Fruit fly (Drosophila melanogaster): Measurements from ENCODE around the gene CG6059.

The CG6059 gene

DNA sequence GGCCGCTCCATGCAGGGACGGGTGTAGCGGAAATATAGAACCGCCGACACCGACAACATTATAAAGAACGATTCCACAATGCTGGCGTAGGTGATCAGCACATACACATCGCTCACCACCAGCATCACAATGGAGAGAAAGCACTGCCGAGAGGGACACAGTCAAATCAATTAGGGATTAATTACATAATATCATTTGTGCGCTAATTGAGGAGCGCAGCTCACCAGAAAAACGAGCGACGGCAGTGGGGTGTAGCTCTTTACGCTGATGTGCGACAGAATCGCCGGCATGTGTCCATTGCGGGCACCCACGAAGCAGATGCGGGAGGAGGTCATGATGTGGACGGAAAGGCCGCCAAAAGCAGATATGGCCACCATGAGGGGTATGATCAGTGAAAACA lies 15.0 kb downstream of the CG6059 start:
- peak in 1 of 2 experiments; percentile 51 for TF ChIP-seq Pdp1 (GFP tag; optimal IDR thresholded peaks at IDR 0.05)
- TF ChIP-seq CG16779 (GFP tag; IDR thresholded peaks at IDR 0.05) = no peak
- TF ChIP-seq CG8388 (GFP tag; optimal IDR thresholded peaks at IDR 0.05) = no peak
- no peak for TF ChIP-seq abd-A (tag; optimal IDR thresholded peaks at IDR 0.05)
- TF ChIP-seq pnt (GFP tag; optimal IDR thresholded peaks at IDR 0.05) = no peak
- no peak for TF ChIP-seq Sry-β (GFP tag; optimal IDR thresholded peaks at IDR 0.05)
- no peak for TF ChIP-seq CG8290 (GFP tag; optimal IDR thresholded peaks at IDR 0.05)
- no peak for TF ChIP-seq CG8290 (tag; optimal IDR thresholded peaks at IDR 0.05)
- no peak for TF ChIP-seq Meics (GFP tag; optimal IDR thresholded peaks at IDR 0.05)
- TF ChIP-seq Taf1 (GFP tag; IDR thresholded peaks at IDR 0.05) = no peak
- no peak for TF ChIP-seq Antp (GFP tag; optimal IDR thresholded peaks at IDR 0.05)
- TF ChIP-seq Dll (GFP tag; IDR thresholded peaks at IDR 0.05; ENCODE audit: partially characterized antibody) = no peak
- TF ChIP-seq gro (GFP tag; optimal IDR thresholded peaks at IDR 0.05) = no peak
- TF ChIP-seq CG8089 (GFP tag; optimal IDR thresholded peaks at IDR 0.05) = no peak
- no peak for TF ChIP-seq CG8359 (GFP tag; optimal IDR thresholded peaks at IDR 0.05; ENCODE audit: borderline replicate concordance)
- TF ChIP-seq gcm (GFP tag; optimal IDR thresholded peaks at IDR 0.05) = peak; percentile 74

DNA sequence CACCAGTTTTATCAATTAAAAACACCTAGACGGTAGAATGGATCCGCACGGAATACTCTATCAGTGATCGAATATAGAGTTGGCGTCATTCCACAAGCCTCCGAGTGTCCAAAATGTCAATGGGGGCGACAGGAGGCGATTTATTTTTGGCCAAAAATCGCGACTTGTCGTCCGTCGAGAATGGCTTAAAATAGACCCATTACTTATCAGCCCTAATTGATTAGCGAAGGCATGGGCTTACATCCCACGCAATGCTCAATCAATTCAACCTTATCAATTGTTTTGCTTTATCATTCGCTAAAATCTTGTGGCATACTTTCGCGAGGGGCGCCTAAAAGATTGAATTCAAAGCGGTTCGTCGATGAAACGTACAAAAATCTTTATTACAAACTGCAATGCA lies 16.4 kb downstream of the CG6059 start:
- peak; percentile 31 for TF ChIP-seq exex (tag; optimal IDR thresholded peaks at IDR 0.05)
- no peak for TF ChIP-seq CG13424 (tag; optimal IDR thresholded peaks at IDR 0.05)
- TF ChIP-seq E2f1 (GFP tag; IDR thresholded peaks at IDR 0.05) = no peak
- no peak for TF ChIP-seq gsb-n (tag; optimal IDR thresholded peaks at IDR 0.05)
- no peak for TF ChIP-seq CG3726 (GFP tag; IDR thresholded peaks at IDR 0.05)
- no peak for TF ChIP-seq dmrt11E (tag; optimal IDR thresholded peaks at IDR 0.05)
- TF ChIP-seq gro (GFP tag; optimal IDR thresholded peaks at IDR 0.05) = no peak
- TF ChIP-seq bab2 (GFP tag; optimal IDR thresholded peaks at IDR 0.05) = no peak
- TF ChIP-seq Abd-B (GFP tag; optimal IDR thresholded peaks at IDR 0.05) = no peak
- TF ChIP-seq CG14014 (GFP tag; IDR thresholded peaks at IDR 0.05) = no peak
- TF ChIP-seq Spps (tag; optimal IDR thresholded peaks at IDR 0.05) = no peak
- TF ChIP-seq twi (tag; optimal IDR thresholded peaks at IDR 0.05) = no peak
- no peak for TF ChIP-seq usp (GFP tag; optimal IDR thresholded peaks at IDR 0.05)
- no peak for TF ChIP-seq Sry-β (GFP tag; optimal IDR thresholded peaks at IDR 0.05)
- TF ChIP-seq vvl (GFP tag; IDR thresholded peaks at IDR 0.05) = no peak
- TF ChIP-seq sob (GFP tag; IDR thresholded peaks at IDR 0.05) = no peak
- TF ChIP-seq GATAe (GFP tag; conservative IDR thresholded peaks at IDR 0.05) = 0 out of 2 replicates have a peak, but pooled peaks have one; percentile 25
- TF ChIP-seq Camta (GFP tag; optimal IDR thresholded peaks at IDR 0.05) = no peak
- no peak for TF ChIP-seq CG8281 (tag; optimal IDR thresholded peaks at IDR 0.05)
- TF ChIP-seq CG13624 (GFP tag; optimal IDR thresholded peaks at IDR 0.05) = no peak
- no peak for TF ChIP-seq pan (optimal IDR thresholded peaks at IDR 0.05)
- no peak for TF ChIP-seq pan (GFP tag; optimal IDR thresholded peaks at IDR 0.05 in 1 of 2, IDR thresholded peaks at IDR 0.05 in 1 of 2)
- TF ChIP-seq chinmo (GFP tag; IDR thresholded peaks at IDR 0.05; ENCODE audit: partially characterized antibody) = 0 out of 4 replicates have a peak, but pooled peaks have one; percentile 41
- peak; percentile 80 for TF ChIP-seq grn (GFP tag; optimal IDR thresholded peaks at IDR 0.05)
- TF ChIP-seq pita (GFP tag; optimal IDR thresholded peaks at IDR 0.05) = no peak
- no peak for TF ChIP-seq Hr39 (optimal IDR thresholded peaks at IDR 0.05)
- peak; percentile 60 for TF ChIP-seq lab (GFP tag; optimal IDR thresholded peaks at IDR 0.05)
- no peak for TF ChIP-seq CG18619 (GFP tag; optimal IDR thresholded peaks at IDR 0.05)
